Worm (Caenorhabditis elegans) whole organism, L1 larva: ENCODE results near the gene F17C11.2.

Source experiments
- aha-1 ChIP-seq: fragments of 150-350 bp; optimal IDR thresholded peaks from 2 replicates; lab custom pipeline; 2014; ENCODE audit warnings: missing biosample characterization, missing genetic modification characterization
- fkh-10 ChIP-seq: sonication (generic microtip); optimal IDR thresholded peaks from 2 replicates; lab custom pipeline; 2017; ENCODE audit warnings: missing biosample characterization, missing genetic modification reagents, missing genetic modification characterization
- nhr-77 ChIP-seq: fragments of 150-350 bp; optimal IDR thresholded peaks from 2 replicates; lab custom pipeline; 2014; ENCODE audit warnings: missing biosample characterization, missing genetic modification characterization
- snpc-4 ChIP-seq: fragments of 150-350 bp; optimal IDR thresholded peaks from 2 replicates; lab custom pipeline; 2014; ENCODE audit warnings: missing biosample characterization, missing genetic modification characterization
- sptf-1 ChIP-seq: fragments of 150-350 bp; optimal IDR thresholded peaks from 2 replicates; lab custom pipeline; 2014; ENCODE audit warnings: missing biosample characterization, missing genetic modification characterization
- tbx-2 ChIP-seq: sonication (generic microtip); optimal IDR thresholded peaks from 2 replicates; lab custom pipeline; 2016; ENCODE audit warnings: missing genetic modification characterization, missing compliant biosample characterization
- unc-62 ChIP-seq: fragments of 150-350 bp; optimal IDR thresholded peaks from 2 replicates; lab custom pipeline; 2014; ENCODE audit warnings: missing biosample characterization, missing genetic modification reagents, missing genetic modification characterization
- ztf-11 ChIP-seq, 2 experiments: sonication (generic microtip); optimal IDR thresholded peaks; 2 replicates each; lab custom pipeline; 2016 to 2017; ENCODE audit warnings: missing genetic modification characterization in 2 of 2, missing biosample characterization in 1 of 2, missing compliant biosample characterization in 1 of 2

- no peak for TF ChIP-seq tbx-2 (tag; lab: Kevin White, UChicago)
- no peak for TF ChIP-seq unc-62 (GFP tag; lab: Kevin White, UChicago)
- no peak for TF ChIP-seq snpc-4 (tag; lab: Kevin White, UChicago)
- TF ChIP-seq sptf-1 (tag; lab: Kevin White, UChicago) = no peak
- no peak for TF ChIP-seq aha-1 (tag; lab: Kevin White, UChicago)
- TF ChIP-seq ztf-11 (tag; optimal IDR thresholded peaks at IDR 0.05; lab: Kevin White, UChicago) = no peak
- no peak for TF ChIP-seq nhr-77 (tag; lab: Kevin White, UChicago)
- no peak for TF ChIP-seq fkh-10 (GFP tag; lab: Kevin White, UChicago)
These were observed 45.3 kb upstream of the F17C11.2 start, which contains the start of gene F32D8.8 for ce11 chrV:10902682-10903081.
